Worm (Caenorhabditis elegans): ENCODE measurements around the gene abts-4.

DNA sequence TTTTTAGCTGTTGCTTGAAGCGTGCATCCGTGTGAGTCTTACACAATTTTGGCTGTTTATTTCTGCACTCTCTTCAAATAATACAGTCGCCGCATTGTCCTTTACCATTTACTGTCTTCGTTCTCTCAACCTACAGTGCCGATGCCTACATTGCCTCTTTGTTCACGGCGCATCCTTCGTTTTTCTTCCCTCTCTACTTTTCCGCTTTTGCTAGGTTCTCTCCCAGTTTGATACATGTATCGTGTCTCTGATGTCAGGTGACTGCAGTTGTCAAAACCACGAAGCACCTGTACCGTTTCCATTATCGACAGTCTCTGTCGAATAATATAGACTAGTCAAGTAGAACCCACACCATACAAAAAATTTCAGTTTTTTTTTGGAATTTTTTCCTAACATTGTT, 47.1 kb upstream of the abts-4 start:
- TF ChIP-seq lsy-2 (tag; optimal IDR thresholded peaks at IDR 0.05) (peak in 1 of 2 experiments; percentile 27), zag-1 (tag; optimal IDR thresholded peaks at IDR 0.05) (no peak), unc-130 (tag; optimal IDR thresholded peaks at IDR 0.05) (peak; percentile 49), irx-1 (tag; optimal IDR thresholded peaks at IDR 0.05) (no peak), ztf-4 (tag; optimal IDR thresholded peaks at IDR 0.05) (no peak), isw-1 (GFP tag; IDR thresholded peaks at IDR 0.05) (no peak), nhr-71 (tag; optimal IDR thresholded peaks at IDR 0.05) (peak; percentile 49), ztf-11 (tag; optimal IDR thresholded peaks at IDR 0.05) (no peak), ets-5 (GFP tag; IDR thresholded peaks at IDR 0.05) (no peak), ama-1 (optimal IDR thresholded peaks at IDR 0.05) (peak; percentile 47), nhr-11 (tag; optimal IDR thresholded peaks at IDR 0.05) (no peak), nhr-77 (tag; optimal IDR thresholded peaks at IDR 0.05) (no peak), ces-1 (GFP tag; optimal IDR thresholded peaks at IDR 0.05) (no peak)
